Worm (Caenorhabditis elegans): Measurements from ENCODE around the gene F49E10.4.

F49E10.4 gene

DNA sequence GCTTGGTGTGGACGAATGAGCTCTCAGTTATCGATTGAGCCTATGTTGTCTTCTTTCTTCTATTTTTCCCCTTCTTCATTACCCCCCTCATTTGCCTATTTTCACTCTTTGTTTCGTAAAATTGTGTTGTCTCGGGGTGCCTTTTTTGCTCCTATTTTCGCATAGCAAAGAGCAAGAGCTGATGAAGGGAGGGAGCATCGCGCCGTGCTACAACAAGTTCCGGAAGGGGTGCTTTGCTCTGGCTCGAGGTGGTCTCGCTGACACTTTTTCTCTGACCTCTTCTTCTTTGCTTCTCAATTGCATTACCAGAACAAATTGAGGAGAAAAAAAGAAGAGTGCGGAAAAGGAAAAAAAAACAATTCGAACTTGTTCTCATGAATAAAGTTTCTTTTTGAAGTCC lies 20.3 kb downstream of the F49E10.4 start:
- TF ChIP-seq sea-2 (GFP tag; optimal IDR thresholded peaks at IDR 0.05) = peak; percentile 33
- TF ChIP-seq nhr-11 (tag; optimal IDR thresholded peaks at IDR 0.05) = no peak
- peak; percentile 11 for TF ChIP-seq nfya-1 (tag; optimal IDR thresholded peaks at IDR 0.05; ENCODE audit: insufficient read depth)
- peak; percentile 35 for TF ChIP-seq lin-39 (tag; optimal IDR thresholded peaks at IDR 0.05)
- peak; percentile 93 for TF ChIP-seq fkh-10 (GFP tag; optimal IDR thresholded peaks at IDR 0.05)

DNA sequence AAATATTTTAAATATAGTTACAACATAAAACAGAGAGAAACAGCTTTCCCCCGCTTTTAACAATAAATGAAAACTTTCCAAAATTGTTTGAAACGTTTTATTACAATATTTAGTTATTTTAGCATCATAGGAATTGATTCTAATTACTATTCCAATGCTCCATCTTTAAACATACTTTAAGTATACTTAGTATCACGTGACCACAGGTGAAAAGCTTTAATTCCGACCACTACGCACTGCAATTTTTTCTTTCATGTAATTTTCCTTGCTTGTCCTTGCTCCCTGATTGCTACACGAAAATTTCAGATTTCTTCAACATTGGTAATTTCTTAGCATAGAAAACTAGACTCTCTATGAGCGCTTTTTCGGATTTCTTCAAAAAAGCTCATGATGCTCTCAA lies 21.4 kb downstream of the F49E10.4 start, which contains the start of gene tbc-16:
tbc-16 (plus strand) TSS at position 301 of the 400 bp plus-strand sequence.
- TF ChIP-seq fkh-10 (GFP tag; optimal IDR thresholded peaks at IDR 0.05) = no peak
- no peak for TF ChIP-seq daf-12 (tag; optimal IDR thresholded peaks at IDR 0.05)
- no peak for TF ChIP-seq ceh-28 (tag; optimal IDR thresholded peaks at IDR 0.05)
- no peak for TF ChIP-seq zag-1 (tag; optimal IDR thresholded peaks at IDR 0.05)
- TF ChIP-seq nhr-25 (tag; optimal IDR thresholded peaks at IDR 0.05) = no peak
- no peak for TF ChIP-seq tbx-2 (tag; optimal IDR thresholded peaks at IDR 0.05)
- TF ChIP-seq lin-15B (tag; optimal IDR thresholded peaks at IDR 0.05) = no peak
- no peak for TF ChIP-seq nhr-28 (tag; optimal IDR thresholded peaks at IDR 0.05)
- no peak for TF ChIP-seq mml-1 (tag; optimal IDR thresholded peaks at IDR 0.05)

DNA sequence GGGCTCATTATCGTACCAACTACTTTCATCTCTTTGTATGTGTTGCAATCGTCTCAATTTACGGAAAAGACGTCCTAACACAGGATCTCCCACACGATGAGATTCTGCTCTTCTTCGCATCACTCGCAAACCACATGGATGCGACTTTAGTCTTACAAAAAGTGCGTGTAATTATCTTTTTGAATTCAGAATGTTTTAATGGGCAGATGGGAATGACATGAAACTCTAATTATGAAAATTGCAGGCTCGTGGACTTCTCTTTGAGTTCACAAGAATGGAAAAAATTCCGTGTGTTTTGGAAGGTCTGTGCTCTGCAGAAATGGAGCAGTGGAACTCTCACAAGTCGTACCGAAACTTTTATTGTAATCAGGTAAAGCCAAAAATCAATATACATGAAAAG lies 25.8 kb downstream of the F49E10.4 start:
- TF ChIP-seq pqm-1 (tag; optimal IDR thresholded peaks at IDR 0.05) (no peak), skn-1 (tag; optimal IDR thresholded peaks at IDR 0.05) (no peak), nhr-76 (tag; optimal IDR thresholded peaks at IDR 0.05) (no peak), zag-1 (tag; optimal IDR thresholded peaks at IDR 0.05) (no peak)

DNA sequence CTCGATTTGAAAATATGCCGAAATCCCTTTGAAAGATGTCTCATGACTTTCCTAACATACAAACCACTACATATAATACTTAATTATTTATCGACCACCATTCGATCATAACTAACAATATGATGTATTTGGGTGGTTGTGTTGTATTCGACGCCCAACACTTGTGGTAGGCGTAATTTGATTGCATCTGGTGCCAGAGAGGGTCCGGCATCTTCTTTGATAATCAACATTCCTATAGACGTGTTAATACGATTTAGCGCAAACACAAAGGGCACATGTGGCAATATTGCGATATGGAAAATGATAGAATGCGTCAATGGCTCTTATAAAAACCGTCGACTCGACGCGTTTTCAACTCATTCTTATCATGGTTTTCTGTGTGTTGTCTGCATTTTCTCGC lies 28.2 kb downstream of the F49E10.4 start:
- no peak for TF ChIP-seq ztf-11 (tag; optimal IDR thresholded peaks at IDR 0.05)
- TF ChIP-seq fkh-2 (tag; optimal IDR thresholded peaks at IDR 0.05) = no peak
- TF ChIP-seq nhr-23 (tag; optimal IDR thresholded peaks at IDR 0.05) = no peak
- TF ChIP-seq tbx-2 (tag; optimal IDR thresholded peaks at IDR 0.05) = no peak
- no peak for TF ChIP-seq nhr-25 (tag; optimal IDR thresholded peaks at IDR 0.05)
- TF ChIP-seq fos-1 (tag; optimal IDR thresholded peaks at IDR 0.05) = no peak
- no peak for TF ChIP-seq lin-39 (tag; optimal IDR thresholded peaks at IDR 0.05)

DNA sequence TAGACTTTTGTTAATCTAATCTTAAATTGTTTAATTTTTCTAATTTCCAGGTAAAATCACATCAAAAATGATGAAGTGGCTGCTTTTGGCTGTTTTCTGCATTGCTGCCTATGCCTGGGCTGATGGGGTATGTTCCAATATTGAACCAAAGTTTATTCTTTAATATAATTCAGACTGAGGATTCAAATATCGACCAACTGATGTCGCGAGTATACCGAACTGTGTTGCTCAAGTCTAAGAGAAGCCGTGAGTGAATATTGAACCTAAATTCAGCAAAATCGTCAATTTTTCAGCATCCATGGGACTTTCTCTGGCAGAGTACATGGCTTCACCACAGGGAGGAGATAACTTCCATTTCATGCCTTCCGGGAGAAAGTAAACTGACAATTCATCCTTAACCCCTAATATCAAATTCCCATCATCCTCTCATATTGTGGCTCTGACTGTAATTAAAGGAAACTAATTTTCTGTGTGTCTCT lies 29.0 kb downstream of the F49E10.4 start, which contains the start of gene nlp-49:
nlp-49 (plus strand) TSS at position 51 of the 479 bp plus-strand sequence.
- TF ChIP-seq pqm-1 (tag; optimal IDR thresholded peaks at IDR 0.05) (no peak), eor-1 (tag; optimal IDR thresholded peaks at IDR 0.05) (no peak), lin-39 (tag; optimal IDR thresholded peaks at IDR 0.05) (no peak)

DNA sequence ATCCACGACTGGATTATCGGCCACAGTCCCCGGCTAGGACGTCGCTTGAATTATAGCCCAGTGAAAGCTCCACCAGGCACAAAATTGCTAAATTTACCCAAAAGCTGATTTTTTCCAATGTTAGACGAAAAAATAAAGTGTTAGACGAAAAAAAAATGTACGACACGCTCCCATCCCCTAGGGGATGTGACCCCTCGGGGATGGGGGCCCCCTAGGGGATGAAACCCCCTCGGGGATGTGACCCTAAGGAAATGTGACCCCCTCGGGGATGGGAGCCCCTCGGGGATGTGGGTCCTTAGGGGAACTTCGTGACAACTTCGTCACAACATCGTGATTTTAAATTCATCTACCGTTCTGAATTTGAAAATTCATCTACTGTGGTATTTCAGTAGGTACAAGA lies 30.1 kb downstream of the F49E10.4 start:
- TF ChIP-seq R02D3.7 (tag; optimal IDR thresholded peaks at IDR 0.05) (no peak), ama-1 (optimal IDR thresholded peaks at IDR 0.05) (no peak), lin-39 (tag; optimal IDR thresholded peaks at IDR 0.05) (no peak), lsy-12 (tag; optimal IDR thresholded peaks at IDR 0.05) (no peak), nhr-11 (tag; optimal IDR thresholded peaks at IDR 0.05) (no peak), nhr-237 (tag; optimal IDR thresholded peaks at IDR 0.05) (no peak), fos-1 (tag; optimal IDR thresholded peaks at IDR 0.05) (no peak), lin-15B (tag; optimal IDR thresholded peaks at IDR 0.05) (no peak), eor-1 (tag; optimal IDR thresholded peaks at IDR 0.05) (no peak), nhr-23 (tag; optimal IDR thresholded peaks at IDR 0.05) (no peak), ceh-82 (tag; optimal IDR thresholded peaks at IDR 0.05) (no peak), tbx-2 (tag; optimal IDR thresholded peaks at IDR 0.05) (no peak), nhr-76 (tag; optimal IDR thresholded peaks at IDR 0.05) (no peak), nfya-1 (tag; optimal IDR thresholded peaks at IDR 0.05; ENCODE audit: insufficient read depth) (no peak), jun-1 (tag; optimal IDR thresholded peaks at IDR 0.05) (no peak), daf-12 (tag; optimal IDR thresholded peaks at IDR 0.05) (no peak)

DNA sequence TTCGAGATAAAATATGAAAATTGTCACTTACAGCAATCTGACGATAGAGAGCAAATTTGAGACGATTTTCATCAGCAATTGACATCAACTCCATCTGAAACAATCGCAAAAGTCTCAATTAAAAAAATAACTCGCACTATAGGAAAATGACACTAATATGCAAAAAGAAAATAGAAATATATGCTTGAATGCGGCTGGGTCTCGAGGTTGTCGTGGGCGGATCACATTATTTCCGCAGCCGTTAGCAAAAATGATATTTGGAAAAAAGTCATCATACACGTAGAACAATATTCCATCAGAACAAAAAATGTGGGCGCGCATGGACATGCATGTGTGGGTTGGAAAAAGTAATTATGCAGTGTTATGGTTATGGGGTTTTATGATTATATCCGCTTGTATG lies 41.6 kb downstream of the F49E10.4 start, which contains the start of gene Y23B4A.1:
Y23B4A.1 (minus strand) TSS at position 101 of the 400 bp plus-strand sequence.
- TF ChIP-seq fos-1 (tag; optimal IDR thresholded peaks at IDR 0.05) = no peak

DNA sequence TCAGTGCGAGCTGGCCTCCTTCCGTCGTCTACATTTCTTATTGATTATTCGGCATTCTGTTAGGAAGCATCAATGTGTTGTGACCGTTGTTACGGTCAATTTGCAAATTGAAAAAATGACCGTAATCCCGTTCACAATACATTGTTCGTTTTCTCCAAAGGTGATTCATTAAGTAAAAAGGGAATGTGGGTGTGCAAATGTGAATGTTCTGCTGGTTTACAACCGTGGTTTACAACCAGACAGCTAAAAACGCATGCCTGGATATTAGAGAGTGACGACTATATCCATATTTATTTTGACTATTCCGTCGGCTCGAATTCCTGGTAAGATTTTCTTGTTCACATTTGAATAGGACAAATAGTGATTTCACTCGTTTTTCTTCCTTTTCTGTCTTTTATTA lies 43.4 kb downstream of the F49E10.4 start, which contains the start of gene capa-1:
capa-1 (plus strand) TSS at position 301 of the 400 bp plus-strand sequence.
- TF ChIP-seq nfya-1 (tag; optimal IDR thresholded peaks at IDR 0.05; ENCODE audit: insufficient read depth) = no peak
- TF ChIP-seq nhr-76 (tag; optimal IDR thresholded peaks at IDR 0.05) = no peak
- TF ChIP-seq nhr-77 (tag; optimal IDR thresholded peaks at IDR 0.05) = no peak
- TF ChIP-seq unc-39 (tag; optimal IDR thresholded peaks at IDR 0.05) = no peak
- no peak for TF ChIP-seq nhr-67 (tag; optimal IDR thresholded peaks at IDR 0.05)
- no peak for TF ChIP-seq elt-2 (tag; optimal IDR thresholded peaks at IDR 0.05)
- no peak for TF ChIP-seq lsy-12 (tag; optimal IDR thresholded peaks at IDR 0.05)
- no peak for TF ChIP-seq fkh-2 (tag; optimal IDR thresholded peaks at IDR 0.05)
- no peak for TF ChIP-seq ztf-4 (tag; optimal IDR thresholded peaks at IDR 0.05)
- no peak for TF ChIP-seq elt-3 (tag; optimal IDR thresholded peaks at IDR 0.05)
- TF ChIP-seq ceh-82 (tag; optimal IDR thresholded peaks at IDR 0.05) = no peak
- TF ChIP-seq ztf-11 (tag; optimal IDR thresholded peaks at IDR 0.05) = no peak
- no peak for TF ChIP-seq hmg-11 (tag; optimal IDR thresholded peaks at IDR 0.05)
- no peak for TF ChIP-seq pha-4 (tag; optimal IDR thresholded peaks at IDR 0.05)
- no peak for TF ChIP-seq fos-1 (tag; optimal IDR thresholded peaks at IDR 0.05)
- TF ChIP-seq lin-15B (tag; optimal IDR thresholded peaks at IDR 0.05) = no peak
- TF ChIP-seq mdl-1 (tag; optimal IDR thresholded peaks at IDR 0.05) = no peak
- no peak for TF ChIP-seq tbx-2 (tag; optimal IDR thresholded peaks at IDR 0.05)

Data from whole organism, L3 larva.